Fruit fly (Drosophila melanogaster) whole organism, embryonic: ENCODE data around the gene CG6126.
A peak's percentile ranks its signal among the peaks of the same experiment; 100 is the strongest.

ENCODE experiments used
- Antp ChIP-seq: fragments of 200-800 bp; sonication (Bioruptor generic); optimal IDR thresholded peaks from 3 replicates; lab custom pipeline; 2016; ENCODE audit warnings: missing biosample characterization, missing genetic modification characterization
- Bteb2 ChIP-seq: fragments of 200-800 bp; sonication (Bioruptor generic); optimal IDR thresholded peaks from 2 replicates; lab custom pipeline; 2016; ENCODE audit warnings: missing biosample characterization, missing genetic modification characterization
- CG10431 ChIP-seq: fragments of 200-800 bp; sonication (Bioruptor generic); optimal IDR thresholded peaks from 3 replicates; lab custom pipeline; 2018; ENCODE audit warnings: missing biosample characterization, mild to moderate bottlenecking, missing genetic modification characterization
- CG10654 ChIP-seq: fragments of 200-800 bp; sonication (Bioruptor generic); optimal IDR thresholded peaks from 2 replicates; lab custom pipeline; 2016; ENCODE audit warnings: missing biosample characterization, missing genetic modification characterization
- CG10979 ChIP-seq: fragments of 200-800 bp; sonication (Bioruptor generic); optimal IDR thresholded peaks from 2 replicates; lab custom pipeline; 2018; ENCODE audit warnings: missing biosample characterization, mild to moderate bottlenecking, missing genetic modification characterization, moderate library complexity
- CG17802 ChIP-seq: fragments of 200-800 bp; sonication (Bioruptor generic); optimal IDR thresholded peaks from 2 replicates; lab custom pipeline; 2018; ENCODE audit warnings: missing biosample characterization, mild to moderate bottlenecking, missing genetic modification characterization, moderate library complexity
- CG18262 ChIP-seq: fragments of 200-800 bp; optimal IDR thresholded peaks from 3 replicates; lab custom pipeline; 2019; ENCODE audit warnings: missing biosample characterization, mild to moderate bottlenecking, missing genetic modification characterization, moderate library complexity
- CG2116 ChIP-seq: fragments of 200-800 bp; sonication (Bioruptor generic); optimal IDR thresholded peaks from 3 replicates; lab custom pipeline; 2018; ENCODE audit warnings: missing biosample characterization, mild to moderate bottlenecking, missing genetic modification characterization
- CG31224 ChIP-seq: fragments of 200-800 bp; sonication (Bioruptor generic); IDR thresholded peaks from 2 replicates; pipeline ENCODE4 v1.3.6; 2022; ENCODE audit warnings: missing biosample characterization, missing genetic modification characterization
- CG32772 ChIP-seq: fragments of 200-800 bp; sonication (Bioruptor generic); IDR thresholded peaks from 2 replicates; pipeline ENCODE4 v1.3.6; 2022; ENCODE audit warnings: missing biosample characterization, missing genetic modification characterization
- CG3281 ChIP-seq: fragments of 200-800 bp; sonication (Bioruptor generic); optimal IDR thresholded peaks from 3 replicates; lab custom pipeline; 2017; ENCODE audit warnings: missing biosample characterization, mild to moderate bottlenecking, missing genetic modification characterization
- CG3838 ChIP-seq: fragments of 200-800 bp; sonication (Bioruptor generic); optimal IDR thresholded peaks from 3 replicates; lab custom pipeline; 2016; ENCODE audit warnings: missing biosample characterization, missing genetic modification characterization
- CG4617 ChIP-seq: fragments of 200-800 bp; sonication (Bioruptor generic); optimal IDR thresholded peaks from 3 replicates; lab custom pipeline; 2016; ENCODE audit warnings: missing biosample characterization, missing genetic modification characterization, borderline replicate concordance
- CG4707 ChIP-seq: fragments of 200-800 bp; sonication (Bioruptor generic); optimal IDR thresholded peaks from 2 replicates; lab custom pipeline; 2018; ENCODE audit warnings: missing biosample characterization, mild to moderate bottlenecking, missing genetic modification characterization, moderate library complexity
- CG6683 ChIP-seq: fragments of 200-800 bp; sonication (Bioruptor generic); optimal IDR thresholded peaks from 2 replicates; lab custom pipeline; 2017; ENCODE audit warnings: missing biosample characterization, mild to moderate bottlenecking, missing genetic modification characterization, missing genetic modification reagents
- CG6765 ChIP-seq: fragments of 200-800 bp; sonication (Bioruptor generic); optimal IDR thresholded peaks from 3 replicates; lab custom pipeline; 2017; ENCODE audit warnings: missing biosample characterization, mild to moderate bottlenecking, missing genetic modification characterization
- CG7357 ChIP-seq: fragments of 200-800 bp; sonication (Bioruptor generic); IDR thresholded peaks from 3 replicates; pipeline ENCODE4 v1.3.6; 2022; ENCODE audit warnings: missing biosample characterization, missing genetic modification characterization
- CG7839 ChIP-seq: fragments of 200-800 bp; sonication (Bioruptor generic); optimal IDR thresholded peaks from 3 replicates; lab custom pipeline; 2018; ENCODE audit warnings: missing biosample characterization, mild to moderate bottlenecking, missing genetic modification characterization, moderate library complexity
- CG8388 ChIP-seq: fragments of 200-800 bp; sonication (Bioruptor generic); optimal IDR thresholded peaks from 2 replicates; lab custom pipeline; 2019; ENCODE audit warnings: missing biosample characterization, mild to moderate bottlenecking, missing genetic modification characterization, moderate library complexity
- CG9817 ChIP-seq: fragments of 200-800 bp; sonication (Bioruptor generic); optimal IDR thresholded peaks from 2 replicates; lab custom pipeline; 2018; ENCODE audit warnings: missing biosample characterization, mild to moderate bottlenecking, missing genetic modification characterization, moderate library complexity
- CG9876 ChIP-seq: fragments of 200-800 bp; sonication (Bioruptor generic); optimal IDR thresholded peaks from 2 replicates; lab custom pipeline; 2016; ENCODE audit warnings: missing biosample characterization, missing genetic modification characterization
- Fer1 ChIP-seq: fragments of 200-800 bp; sonication (Bioruptor generic); optimal IDR thresholded peaks from 2 replicates; lab custom pipeline; 2017; ENCODE audit warnings: missing biosample characterization, mild to moderate bottlenecking, missing genetic modification characterization
- HLH3B ChIP-seq: fragments of 200-800 bp; sonication (Bioruptor generic); IDR thresholded peaks from 2 replicates; pipeline ENCODE4 v1.3.6; 2022; ENCODE audit warnings: missing biosample characterization, missing genetic modification characterization
- HmgD ChIP-seq: fragments of 200-800 bp; sonication (Bioruptor generic); optimal IDR thresholded peaks from 3 replicates; lab custom pipeline; 2016; ENCODE audit warnings: missing biosample characterization, missing genetic modification characterization
- MBD-R2 ChIP-seq: fragments of 200-800 bp; sonication (Bioruptor generic); IDR thresholded peaks from 2 replicates; pipeline ENCODE4 v1.3.6; 2022; ENCODE audit warnings: missing biosample characterization, missing genetic modification characterization
- NFAT ChIP-seq: fragments of 200-800 bp; sonication (Bioruptor generic); IDR thresholded peaks from 2 replicates; pipeline ENCODE4 v1.3.6; 2022; ENCODE audit warnings: missing biosample characterization, missing genetic modification characterization
- PHDP ChIP-seq: fragments of 200-800 bp; sonication (Bioruptor generic); optimal IDR thresholded peaks from 3 replicates; lab custom pipeline; 2018; ENCODE audit warnings: missing biosample characterization, mild to moderate bottlenecking, missing genetic modification characterization, moderate library complexity
- Tbp ChIP-seq: fragments of >200 bp; optimal IDR thresholded peaks from 2 replicates; lab custom pipeline; 2018; ENCODE audit warnings: missing biosample characterization, missing genetic modification characterization
- Xbp1 ChIP-seq: fragments of 200-800 bp; sonication (Bioruptor generic); optimal IDR thresholded peaks from 3 replicates; lab custom pipeline; 2016; ENCODE audit warnings: missing biosample characterization, mild to moderate bottlenecking, missing genetic modification characterization
- Xrp1 ChIP-seq: fragments of 200-800 bp; sonication (Bioruptor generic); IDR thresholded peaks from 2 replicates; pipeline ENCODE4 v1.3.6; 2022; ENCODE audit warnings: missing biosample characterization, missing genetic modification characterization
- aop ChIP-seq: fragments of 200-800 bp; sonication (Bioruptor generic); IDR thresholded peaks from 2 replicates; pipeline ENCODE4 v1.3.6; 2022; ENCODE audit warnings: missing biosample characterization, missing genetic modification characterization
- ash1 ChIP-seq: fragments of 200-800 bp; sonication (Bioruptor generic); optimal IDR thresholded peaks from 2 replicates; lab custom pipeline; 2018; ENCODE audit warnings: missing biosample characterization, mild to moderate bottlenecking, missing genetic modification characterization
- ato ChIP-seq: fragments of 200-800 bp; sonication (Bioruptor generic); IDR thresholded peaks from 2 replicates; pipeline ENCODE4 v1.3.6; 2022; ENCODE audit warnings: missing biosample characterization, missing genetic modification characterization; ENCODE audit not compliant: partially characterized antibody
- bcd ChIP-seq: fragments of 200-800 bp; sonication (Bioruptor generic); optimal IDR thresholded peaks from 2 replicates; lab custom pipeline; 2017; ENCODE audit warnings: missing biosample characterization, mild to moderate bottlenecking, missing genetic modification characterization
- bowl ChIP-seq: fragments of 200-800 bp; sonication (Bioruptor generic); IDR thresholded peaks from 2 replicates; pipeline ENCODE4 v1.3.6; 2022; ENCODE audit warnings: missing biosample characterization, missing genetic modification characterization
- chn ChIP-seq: fragments of 200-800 bp; sonication (Bioruptor generic); optimal IDR thresholded peaks from 2 replicates; lab custom pipeline; 2016; ENCODE audit warnings: missing biosample characterization, missing genetic modification characterization
- dysf ChIP-seq: fragments of 200-800 bp; sonication (Bioruptor generic); IDR thresholded peaks from 3 replicates; pipeline ENCODE4 v1.3.6; 2022; ENCODE audit warnings: missing biosample characterization, missing genetic modification characterization
- emc ChIP-seq: fragments of 200-800 bp; sonication (Bioruptor generic); optimal IDR thresholded peaks from 2 replicates; lab custom pipeline; 2016; ENCODE audit warnings: missing biosample characterization, missing genetic modification characterization
- eyg ChIP-seq: fragments of 200-800 bp; sonication (Bioruptor generic); optimal IDR thresholded peaks from 3 replicates; lab custom pipeline; 2016; ENCODE audit warnings: missing biosample characterization, missing genetic modification characterization
- grau ChIP-seq: fragments of 200-800 bp; optimal IDR thresholded peaks from 3 replicates; lab custom pipeline; 2019; ENCODE audit warnings: missing biosample characterization, mild to moderate bottlenecking, missing genetic modification characterization, moderate library complexity
- hb ChIP-seq: fragments of 200-800 bp; sonication (Bioruptor generic); IDR thresholded peaks from 3 replicates; pipeline ENCODE4 v1.3.6; 2022; ENCODE audit warnings: missing biosample characterization, missing genetic modification characterization; ENCODE audit not compliant: partially characterized antibody
- hth ChIP-seq: fragments of >200 bp; optimal IDR thresholded peaks from 2 replicates; lab custom pipeline; 2017; ENCODE audit warnings: inconsistent platforms
- maf-S ChIP-seq: fragments of 200-800 bp; sonication (Bioruptor generic); optimal IDR thresholded peaks from 2 replicates; lab custom pipeline; 2016; ENCODE audit warnings: missing biosample characterization, missing genetic modification characterization
- nau ChIP-seq: fragments of 200-800 bp; sonication (Bioruptor generic); optimal IDR thresholded peaks from 3 replicates; lab custom pipeline; 2017; ENCODE audit warnings: missing biosample characterization, mild to moderate bottlenecking, missing genetic modification characterization, missing genetic modification reagents
- phol ChIP-seq: fragments of 200-800 bp; sonication (Bioruptor generic); optimal IDR thresholded peaks from 3 replicates; lab custom pipeline; 2018; ENCODE audit warnings: missing biosample characterization, mild to moderate bottlenecking, missing genetic modification characterization, moderate library complexity
- pzg ChIP-seq: fragments of 200-800 bp; sonication (Bioruptor generic); optimal IDR thresholded peaks from 3 replicates; lab custom pipeline; 2018; ENCODE audit warnings: missing biosample characterization, mild to moderate bottlenecking, missing genetic modification characterization, moderate library complexity
- trem ChIP-seq: fragments of 200-800 bp; optimal IDR thresholded peaks from 3 replicates; lab custom pipeline; 2019; ENCODE audit warnings: missing biosample characterization, mild to moderate bottlenecking, missing genetic modification characterization, moderate library complexity
- tup ChIP-seq: fragments of 200-800 bp; sonication (Bioruptor generic); optimal IDR thresholded peaks from 2 replicates; lab custom pipeline; 2016; ENCODE audit warnings: missing biosample characterization, mild to moderate bottlenecking, missing genetic modification characterization, moderate library complexity
- z ChIP-seq: fragments of 200-800 bp; sonication (Bioruptor generic); IDR thresholded peaks from 3 replicates; pipeline ENCODE4 v1.3.6; 2022; ENCODE audit warnings: missing biosample characterization, missing genetic modification characterization

Gene CG6126

dm6 chr3R:16249829-16250814 is 47.2 kb upstream of the CG6126 start (continued):
- peak; percentile 37 for TF ChIP-seq maf-S (GFP tag; lab: Kevin White, UChicago)
- peak; percentile 3 for TF ChIP-seq CG18262
- TF ChIP-seq CG4707: no peak
- no peak for TF ChIP-seq tup
- TF ChIP-seq MBD-R2 (GFP tag; lab: Robert Waterston, UW): no peak
- no peak for TF ChIP-seq bowl
- no peak for TF ChIP-seq z (GFP tag; lab: Robert Waterston, UW)
- TF ChIP-seq Bteb2 (GFP tag; lab: Kevin White, UChicago): peak; percentile 9
- no peak for TF ChIP-seq CG6683 (GFP tag; lab: Kevin White, UChicago)
- no peak for TF ChIP-seq CG9876 (GFP tag; lab: Kevin White, UChicago)
- no peak for TF ChIP-seq ato (GFP tag; lab: Robert Waterston, UW)
- TF ChIP-seq nau (GFP tag; lab: Kevin White, UChicago): peak; percentile 2
- TF ChIP-seq trem (tag; lab: Kevin White, UChicago): peak; percentile 72
- no peak for TF ChIP-seq CG7357 (GFP tag; lab: Robert Waterston, UW)
- TF ChIP-seq phol (tag; lab: Kevin White, UChicago): peak; percentile 60
- no peak for TF ChIP-seq CG10979 (tag; lab: Kevin White, UChicago)
- TF ChIP-seq grau (tag; lab: Kevin White, UChicago): peak; percentile 71
- no peak for TF ChIP-seq Xrp1 (GFP tag; lab: Robert Waterston, UW)
- peak; percentile 33 for TF ChIP-seq CG3838
- TF ChIP-seq hth (lab: Kevin White, UChicago): no peak
- no peak for TF ChIP-seq CG8388 (GFP tag; lab: Kevin White, UChicago)
- peak; percentile 66 for TF ChIP-seq CG6765 (GFP tag; lab: Kevin White, UChicago)
- no peak for TF ChIP-seq emc (GFP tag; lab: Kevin White, UChicago)
- peak; percentile 39 for TF ChIP-seq CG9817 (tag; lab: Kevin White, UChicago)
- peak; percentile 19 for TF ChIP-seq HmgD (GFP tag; lab: Kevin White, UChicago)
- peak; percentile 51 for TF ChIP-seq Antp (GFP tag; lab: Kevin White, UChicago)
- TF ChIP-seq PHDP: peak; percentile 24
- no peak for TF ChIP-seq dysf (GFP tag; lab: Robert Waterston, UW)
- peak; percentile 52 for TF ChIP-seq Xbp1
- TF ChIP-seq ash1 (GFP tag; lab: Kevin White, UChicago): peak; percentile 82
- no peak for TF ChIP-seq Tbp
- TF ChIP-seq NFAT: no peak
- peak; percentile 91 for TF ChIP-seq CG2116 (GFP tag; lab: Kevin White, UChicago)
- TF ChIP-seq CG17802: no peak
- TF ChIP-seq CG4617 (GFP tag; lab: Kevin White, UChicago): no peak
- peak; percentile 27 for TF ChIP-seq CG7839 (tag; lab: Kevin White, UChicago)
- no peak for TF ChIP-seq CG31224
- peak; percentile 51 for TF ChIP-seq chn (GFP tag; lab: Kevin White, UChicago)
- TF ChIP-seq eyg: peak; percentile 12
- no peak for TF ChIP-seq HLH3B (GFP tag; lab: Robert Waterston, UW)
- no peak for TF ChIP-seq CG10654 (GFP tag; lab: Kevin White, UChicago)
- TF ChIP-seq pzg (GFP tag; lab: Kevin White, UChicago): peak; percentile 41
- TF ChIP-seq bcd: no peak
- TF ChIP-seq hb: no peak
- TF ChIP-seq CG32772 (GFP tag; lab: Robert Waterston, UW): no peak
- peak; percentile 55 for TF ChIP-seq CG10431 (GFP tag; lab: Kevin White, UChicago)
- TF ChIP-seq CG3281 (GFP tag; lab: Kevin White, UChicago): no peak
- TF ChIP-seq aop (GFP tag; lab: Robert Waterston, UW): no peak
- TF ChIP-seq Fer1: peak; percentile 61
